Fruit fly (Drosophila melanogaster) whole organism, embryonic: Measurements from ENCODE around the gene Ndae1.
A peak's percentile ranks its signal among the peaks of the same experiment; 100 is the strongest.

Experiments used
- Atf3 ChIP-seq: fragments of 200-800 bp; sonication (Bioruptor generic); optimal IDR thresholded peaks from 3 replicates; lab custom pipeline; 2016; ENCODE audit warnings: missing biosample characterization, missing genetic modification characterization
- CG11695 ChIP-seq: fragments of 200-800 bp; sonication (Bioruptor generic); IDR thresholded peaks from 3 replicates; pipeline ENCODE4 v1.3.6; 2022; ENCODE audit warnings: missing biosample characterization, missing genetic modification characterization
- CG1233 ChIP-seq: fragments of 200-800 bp; sonication (Bioruptor generic); optimal IDR thresholded peaks from 4 replicates; lab custom pipeline; 2018; ENCODE audit warnings: missing biosample characterization, mild to moderate bottlenecking, missing genetic modification characterization
- CG1647 ChIP-seq: fragments of 200-800 bp; sonication (Bioruptor generic); optimal IDR thresholded peaks from 3 replicates; lab custom pipeline; 2016; ENCODE audit warnings: missing biosample characterization, missing genetic modification characterization
- CG16863 ChIP-seq: fragments of 200-800 bp; sonication (Bioruptor generic); optimal IDR thresholded peaks from 3 replicates; lab custom pipeline; 2016; ENCODE audit warnings: missing biosample characterization, missing genetic modification characterization
- CG17359 ChIP-seq: fragments of 200-800 bp; sonication (Bioruptor generic); optimal IDR thresholded peaks from 3 replicates; lab custom pipeline; 2018; ENCODE audit warnings: missing biosample characterization, mild to moderate bottlenecking, missing genetic modification characterization, moderate library complexity
- CG18476 ChIP-seq: fragments of 200-800 bp; sonication (Bioruptor generic); optimal IDR thresholded peaks from 2 replicates; lab custom pipeline; 2016; ENCODE audit warnings: missing biosample characterization, mild to moderate bottlenecking, missing genetic modification characterization
- CG2199 ChIP-seq: fragments of 200-800 bp; sonication (Bioruptor generic); IDR thresholded peaks from 3 replicates; pipeline ENCODE4 v1.3.6; 2022; ENCODE audit warnings: missing biosample characterization, missing genetic modification characterization
- CG3163 ChIP-seq: fragments of 200-800 bp; sonication (Bioruptor generic); optimal IDR thresholded peaks from 3 replicates; lab custom pipeline; 2016; ENCODE audit warnings: missing biosample characterization, missing genetic modification characterization
- CG3407 ChIP-seq: fragments of 200-800 bp; sonication (Bioruptor generic); optimal IDR thresholded peaks from 2 replicates; lab custom pipeline; 2018; ENCODE audit warnings: missing biosample characterization, mild to moderate bottlenecking, missing genetic modification characterization
- CG34376 ChIP-seq: fragments of 200-800 bp; sonication (Bioruptor generic); optimal IDR thresholded peaks from 2 replicates; lab custom pipeline; 2018; ENCODE audit warnings: missing biosample characterization, mild to moderate bottlenecking, missing genetic modification characterization
- CG34422 ChIP-seq: fragments of 200-800 bp; sonication (Bioruptor generic); IDR thresholded peaks from 3 replicates; pipeline ENCODE4 v1.3.6; 2022; ENCODE audit warnings: missing biosample characterization, missing genetic modification characterization
- CG42726 ChIP-seq: fragments of 200-800 bp; sonication (Bioruptor generic); IDR thresholded peaks from 2 replicates; pipeline ENCODE4 v1.3.6; 2022; ENCODE audit warnings: missing biosample characterization, missing genetic modification characterization; ENCODE audit not compliant: partially characterized antibody
- CG6683 ChIP-seq: fragments of 200-800 bp; sonication (Bioruptor generic); optimal IDR thresholded peaks from 2 replicates; lab custom pipeline; 2017; ENCODE audit warnings: missing biosample characterization, mild to moderate bottlenecking, missing genetic modification characterization, missing genetic modification reagents
- CG7271 ChIP-seq: fragments of 200-800 bp; sonication (Bioruptor generic); optimal IDR thresholded peaks from 2 replicates; lab custom pipeline; 2018; ENCODE audit warnings: missing biosample characterization, mild to moderate bottlenecking, missing genetic modification characterization, moderate library complexity
- CG7372 ChIP-seq: fragments of 200-800 bp; sonication (Bioruptor generic); IDR thresholded peaks from 2 replicates; pipeline ENCODE4 v1.3.6; 2022; ENCODE audit warnings: missing biosample characterization, missing genetic modification characterization
- CG7745 ChIP-seq: fragments of 200-800 bp; sonication (Bioruptor generic); optimal IDR thresholded peaks from 2 replicates; lab custom pipeline; 2018; ENCODE audit warnings: missing biosample characterization, mild to moderate bottlenecking, missing genetic modification characterization, moderate library complexity
- CG7963 ChIP-seq: fragments of 200-800 bp; sonication (Bioruptor generic); IDR thresholded peaks from 3 replicates; pipeline ENCODE4 v1.3.6; 2022; ENCODE audit warnings: missing biosample characterization, missing genetic modification characterization; ENCODE audit not compliant: partially characterized antibody
- CG8388 ChIP-seq: fragments of 200-800 bp; sonication (Bioruptor generic); optimal IDR thresholded peaks from 2 replicates; lab custom pipeline; 2019; ENCODE audit warnings: missing biosample characterization, mild to moderate bottlenecking, missing genetic modification characterization, moderate library complexity
- CG9609 ChIP-seq: fragments of 200-800 bp; sonication (Bioruptor generic); optimal IDR thresholded peaks from 3 replicates; lab custom pipeline; 2016; ENCODE audit warnings: missing biosample characterization, missing genetic modification characterization
- CG9817 ChIP-seq: fragments of 200-800 bp; sonication (Bioruptor generic); optimal IDR thresholded peaks from 2 replicates; lab custom pipeline; 2018; ENCODE audit warnings: missing biosample characterization, mild to moderate bottlenecking, missing genetic modification characterization, moderate library complexity
- CkIIα-i1 ChIP-seq: fragments of 200-800 bp; sonication (Bioruptor generic); IDR thresholded peaks from 2 replicates; pipeline ENCODE4 v1.3.6; 2022; ENCODE audit warnings: missing biosample characterization, missing genetic modification characterization
- Ets65A ChIP-seq: fragments of 200-800 bp; sonication (Bioruptor generic); peaks from one replicate; lab custom pipeline; 2016; ENCODE audit warnings: missing biosample characterization, missing genetic modification characterization
- GATAe ChIP-seq: fragments of 200-800 bp; sonication (Bioruptor generic); conservative IDR thresholded peaks from 2 replicates; pipeline ENCODE4 v1.3.6; 2022; ENCODE audit warnings: missing biosample characterization, missing genetic modification characterization
- Gug ChIP-seq: fragments of 200-800 bp; sonication (Bioruptor generic); IDR thresholded peaks from 4 replicates; pipeline ENCODE4 v1.3.6; 2022; ENCODE audit warnings: missing biosample characterization, missing genetic modification characterization
- HLH4C ChIP-seq: fragments of 200-800 bp; sonication (Bioruptor generic); IDR thresholded peaks from 3 replicates; pipeline ENCODE4 v1.3.6; 2022; ENCODE audit warnings: missing biosample characterization, missing genetic modification characterization; ENCODE audit not compliant: partially characterized antibody
- Hey ChIP-seq: fragments of 200-800 bp; sonication (Bioruptor generic); optimal IDR thresholded peaks from 3 replicates; lab custom pipeline; 2018; ENCODE audit warnings: missing biosample characterization, mild to moderate bottlenecking, missing genetic modification characterization
- HmgZ ChIP-seq: fragments of 200-800 bp; sonication (Bioruptor generic); optimal IDR thresholded peaks from 2 replicates; lab custom pipeline; 2018; ENCODE audit warnings: missing biosample characterization, mild to moderate bottlenecking, missing genetic modification characterization
- Meics ChIP-seq: fragments of 200-800 bp; sonication (Bioruptor generic); optimal IDR thresholded peaks from 2 replicates; lab custom pipeline; 2017; ENCODE audit warnings: missing biosample characterization, mild to moderate bottlenecking, missing genetic modification characterization
- Nf-YC ChIP-seq: fragments of 200-800 bp; optimal IDR thresholded peaks from 3 replicates; lab custom pipeline; 2019; ENCODE audit warnings: missing biosample characterization, mild to moderate bottlenecking, missing genetic modification characterization, moderate library complexity
- Ptx1 ChIP-seq: fragments of 200-800 bp; sonication (Bioruptor generic); IDR thresholded peaks from 2 replicates; pipeline ENCODE4 v1.3.6; 2022; ENCODE audit warnings: missing biosample characterization, missing genetic modification characterization
- Rfx ChIP-seq: fragments of 200-800 bp; sonication (Bioruptor generic); IDR thresholded peaks from 2 replicates; pipeline ENCODE4 v1.3.6; 2022; ENCODE audit warnings: missing biosample characterization, missing genetic modification characterization
- Trl ChIP-seq, 3 experiments: fragments of >200 bp in 2 of 3; fragments of 200-800 bp in 1 of 3; sonication (Bioruptor generic) in 1 of 3; optimal IDR thresholded peaks; 2 replicates in 1 of 3; 3 replicates in 2 of 3; lab custom pipeline; 2016 to 2017; ENCODE audit warnings: missing biosample characterization in 1 of 3, missing genetic modification characterization in 1 of 3
- ap ChIP-seq: fragments of 200-800 bp; sonication (Bioruptor generic); IDR thresholded peaks from 2 replicates; pipeline ENCODE4 v1.3.6; 2022; ENCODE audit warnings: missing biosample characterization, missing genetic modification characterization
- btn ChIP-seq: fragments of 200-800 bp; sonication (Bioruptor generic); optimal IDR thresholded peaks from 2 replicates; lab custom pipeline; 2016; ENCODE audit warnings: missing biosample characterization, missing genetic modification characterization
- dmrt11E ChIP-seq: fragments of 200-800 bp; sonication (Bioruptor generic); optimal IDR thresholded peaks from 3 replicates; lab custom pipeline; 2018; ENCODE audit warnings: missing biosample characterization, mild to moderate bottlenecking, missing genetic modification characterization, moderate library complexity
- grn ChIP-seq: fragments of 200-800 bp; sonication (Bioruptor generic); optimal IDR thresholded peaks from 3 replicates; lab custom pipeline; 2017; ENCODE audit warnings: missing biosample characterization, missing genetic modification characterization
- lab ChIP-seq: fragments of 200-800 bp; sonication (Bioruptor generic); optimal IDR thresholded peaks from 3 replicates; lab custom pipeline; 2017; ENCODE audit warnings: missing biosample characterization, missing genetic modification characterization, mild to moderate bottlenecking, moderate library complexity, missing genetic modification reagents
- nerfin-1 ChIP-seq: fragments of 200-800 bp; sonication (Bioruptor generic); optimal IDR thresholded peaks from 3 replicates; lab custom pipeline; 2019; ENCODE audit warnings: missing biosample characterization, mild to moderate bottlenecking, missing genetic modification characterization, moderate library complexity
- nerfin-2 ChIP-seq: fragments of 200-800 bp; sonication (Bioruptor generic); IDR thresholded peaks from 2 replicates; pipeline ENCODE4 v1.3.6; 2022; ENCODE audit warnings: missing biosample characterization, missing genetic modification characterization; ENCODE audit not compliant: partially characterized antibody
- peb ChIP-seq: fragments of 200-800 bp; sonication (Bioruptor generic); IDR thresholded peaks from 2 replicates; pipeline ENCODE4 v1.3.6; 2022; ENCODE audit warnings: missing biosample characterization, missing genetic modification characterization
- repo ChIP-seq: fragments of 200-800 bp; sonication (Bioruptor generic); optimal IDR thresholded peaks from 2 replicates; lab custom pipeline; 2016; ENCODE audit warnings: missing biosample characterization, missing genetic modification characterization
- salm ChIP-seq: fragments of 200-800 bp; sonication (Bioruptor generic); optimal IDR thresholded peaks from 2 replicates; lab custom pipeline; 2018; ENCODE audit warnings: missing biosample characterization, mild to moderate bottlenecking, missing genetic modification characterization
- sens ChIP-seq: fragments of 200-800 bp; sonication (Bioruptor generic); peaks from one replicate; lab custom pipeline; 2016; ENCODE audit warnings: missing biosample characterization, missing genetic modification characterization
- slou ChIP-seq: fragments of 200-800 bp; sonication (Bioruptor generic); optimal IDR thresholded peaks from 3 replicates; lab custom pipeline; 2016; ENCODE audit warnings: missing biosample characterization, missing genetic modification characterization
- tap ChIP-seq: fragments of 200-800 bp; optimal IDR thresholded peaks from 3 replicates; lab custom pipeline; 2019; ENCODE audit warnings: missing biosample characterization, mild to moderate bottlenecking, missing genetic modification characterization, moderate library complexity
- wor ChIP-seq: fragments of 200-800 bp; sonication (Bioruptor generic); IDR thresholded peaks from 2 replicates; pipeline ENCODE4 v1.3.6; 2022; ENCODE audit warnings: missing biosample characterization, missing genetic modification characterization
- yki ChIP-seq: fragments of >200 bp; optimal IDR thresholded peaks from 3 replicates; lab custom pipeline; 2018
- zen ChIP-seq: fragments of 200-800 bp; sonication (Bioruptor generic); optimal IDR thresholded peaks from 3 replicates; lab custom pipeline; 2018; ENCODE audit warnings: missing biosample characterization, mild to moderate bottlenecking, missing genetic modification characterization, moderate library complexity

The Ndae1 gene

DNA sequence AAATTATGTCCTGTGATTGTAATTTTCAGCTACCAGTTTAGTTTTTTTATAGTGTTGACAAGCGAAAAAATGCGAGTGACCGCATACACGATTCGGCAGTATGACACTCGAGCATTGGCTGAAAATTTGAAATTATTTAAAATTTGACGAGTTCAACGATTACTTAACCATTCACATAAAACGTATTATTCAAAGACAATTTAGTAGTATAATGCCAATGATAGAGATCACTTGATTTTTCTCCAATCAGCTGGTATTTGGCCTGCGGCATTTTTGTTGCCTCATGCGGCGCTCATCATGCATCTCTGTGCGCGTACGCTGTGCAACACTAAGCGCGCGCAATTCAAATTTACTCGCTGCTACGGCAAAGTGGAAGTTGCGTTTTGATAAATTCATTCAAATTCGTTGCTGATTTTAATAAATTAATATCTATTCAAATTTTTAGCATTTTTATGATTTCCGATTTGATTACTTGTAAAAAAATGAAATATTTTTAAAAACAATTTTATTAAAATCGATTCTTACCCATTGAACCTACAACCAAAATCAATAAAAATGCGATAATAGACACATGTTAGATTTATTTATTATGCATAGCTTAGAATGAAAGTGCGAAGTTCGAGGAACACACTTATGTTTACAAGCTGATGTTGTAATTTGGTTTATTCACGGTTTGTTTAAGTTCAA is 54.6 kb downstream of the Ndae1 start, which contains the start of gene CG4497 (continued):
- TF ChIP-seq Atf3 (GFP tag; lab: Kevin White, UChicago) (peak; percentile 93), CG17359 (tag; lab: Kevin White, UChicago) (peak; percentile 77), ap (peak; percentile 84), CG6683 (GFP tag; lab: Kevin White, UChicago) (peak; percentile 59), CG9817 (tag; lab: Kevin White, UChicago) (peak; percentile 95), CG3163 (GFP tag; lab: Kevin White, UChicago) (peak; percentile 85), CG34376 (peak; percentile 86), HmgZ (tag; lab: Kevin White, UChicago) (peak; percentile 95), CG7372 (GFP tag; lab: Robert Waterston, UW) (peak; percentile 96), btn (GFP tag; lab: Kevin White, UChicago) (peak; percentile 77), lab (GFP tag; lab: Kevin White, UChicago) (peak; percentile 89), yki (lab: Kevin White, UChicago) (no peak), Meics (GFP tag; lab: Kevin White, UChicago) (peak; percentile 87), CG42726 (GFP tag; lab: Robert Waterston, UW) (peak; percentile 69; the same call in 1 of the 2 replicates), Ets65A (peak; percentile 100), sens (GFP tag; lab: Kevin White, UChicago) (peak; percentile 99), repo (GFP tag; lab: Kevin White, UChicago) (peak; percentile 93), CG2199 (GFP tag; lab: Robert Waterston, UW) (peak; percentile 66; the same call in 2 of the 3 replicates), grn (GFP tag; lab: Kevin White, UChicago) (peak; percentile 44), Nf-YC (peak; percentile 81), GATAe (GFP tag; lab: Robert Waterston, UW) (peak; percentile 71; the same call in 1 of the 2 replicates), CG9609 (GFP tag; lab: Kevin White, UChicago) (peak; percentile 97), Gug (GFP tag; lab: Robert Waterston, UW) (peak; percentile 90), slou (GFP tag; lab: Kevin White, UChicago) (peak; percentile 93), Hey (tag; lab: Kevin White, UChicago) (peak; percentile 41), CG16863 (GFP tag; lab: Kevin White, UChicago) (peak; percentile 93), zen (tag; lab: Kevin White, UChicago) (peak; percentile 91), peb (GFP tag; lab: Robert Waterston, UW) (peak; percentile 89), CG8388 (GFP tag; lab: Kevin White, UChicago) (peak; percentile 79), wor (GFP tag; lab: Robert Waterston, UW) (peak; percentile 97), salm (tag; lab: Kevin White, UChicago) (no peak), CG11695 (peak; percentile 89), CG7271 (tag; lab: Kevin White, UChicago) (no peak), CkIIα-i1 (GFP tag; lab: Robert Waterston, UW) (peak; percentile 77), Rfx (peak; percentile 97), CG7745 (tag; lab: Kevin White, UChicago) (no peak), dmrt11E (tag; lab: Kevin White, UChicago) (peak; percentile 90), CG3407 (peak; percentile 71), CG34422 (GFP tag; lab: Robert Waterston, UW) (peak; percentile 95), Ptx1 (peak; percentile 97), CG1647 (GFP tag; lab: Kevin White, UChicago) (peak; percentile 96), HLH4C (peak; percentile 86), Trl (optimal IDR thresholded peaks at IDR 0.05; lab: Kevin White, UChicago) (no peak), Trl (GFP tag; optimal IDR thresholded peaks at IDR 0.05; lab: Kevin White, UChicago) (peak; percentile 95), nerfin-2 (GFP tag; lab: Robert Waterston, UW) (peak; percentile 85), CG1233 (GFP tag; lab: Kevin White, UChicago) (peak; percentile 75), CG18476 (peak; percentile 93), nerfin-1 (tag; lab: Kevin White, UChicago) (peak; percentile 85), tap (tag; lab: Kevin White, UChicago) (peak; percentile 59), CG7963 (GFP tag; lab: Robert Waterston, UW) (peak; percentile 79; the same call in 2 of the 3 replicates)
